Fruit fly (Drosophila melanogaster): ENCODE data around the gene CG31522.
A peak's percentile ranks its signal among the peaks of the same experiment; 100 is the strongest.

Gene CG31522

dm6 chr3R:4403706-4404392 lies 58.8 kb downstream of the CG31522 start:
- TF ChIP-seq CG3032 (tag; optimal IDR thresholded peaks at IDR 0.05), result peak; percentile 3
- peak; percentile 41 for TF ChIP-seq OdsH (GFP tag; optimal IDR thresholded peaks at IDR 0.05)
- peak; percentile 45 for TF ChIP-seq Hr4 (GFP tag; optimal IDR thresholded peaks at IDR 0.05)
- TF ChIP-seq Ets96B (tag; optimal IDR thresholded peaks at IDR 0.05), result peak; percentile 0
- TF ChIP-seq Gug (GFP tag; IDR thresholded peaks at IDR 0.05), result no peak
- TF ChIP-seq acj6 (GFP tag; optimal IDR thresholded peaks at IDR 0.05), result peak; percentile 40
- no peak for TF ChIP-seq fkh (GFP tag; optimal IDR thresholded peaks at IDR 0.05)
- TF ChIP-seq eg (GFP tag; IDR thresholded peaks at IDR 0.05), result peak; percentile 35
- no peak for TF ChIP-seq CG4318 (GFP tag; optimal IDR thresholded peaks at IDR 0.05)
- peak; percentile 45 for TF ChIP-seq CG15336 (GFP tag; IDR thresholded peaks at IDR 0.05)
- TF ChIP-seq CG31627 (GFP tag; optimal IDR thresholded peaks at IDR 0.05), result peak; percentile 47
- TF ChIP-seq cyc (GFP tag; optimal IDR thresholded peaks at IDR 0.05), result peak; percentile 43
- TF ChIP-seq Hr38 (GFP tag; optimal IDR thresholded peaks at IDR 0.05), result no peak
- no peak for TF ChIP-seq Sox102F (GFP tag; optimal IDR thresholded peaks at IDR 0.05)
- no peak for TF ChIP-seq CG8119 (GFP tag; IDR thresholded peaks at IDR 0.05)
- TF ChIP-seq CG11902 (GFP tag; optimal IDR thresholded peaks at IDR 0.05), result peak; percentile 9
- TF ChIP-seq CG11294 (GFP tag; IDR thresholded peaks at IDR 0.05), result no peak
- peak; percentile 66 for TF ChIP-seq esn (GFP tag; optimal IDR thresholded peaks at IDR 0.05)
- peak; percentile 1 to 43 for TF ChIP-seq salr (GFP tag; optimal IDR thresholded peaks at IDR 0.05)
- TF ChIP-seq CG6276 (GFP tag; optimal IDR thresholded peaks at IDR 0.05), result peak; percentile 26
- TF ChIP-seq CG8319 (GFP tag; optimal IDR thresholded peaks at IDR 0.05), result no peak
- peak; percentile 94 for TF ChIP-seq Blimp-1 (GFP tag; optimal IDR thresholded peaks at IDR 0.05)
- TF ChIP-seq Lpt (GFP tag; optimal IDR thresholded peaks at IDR 0.05), result no peak
- TF ChIP-seq Eip78C (GFP tag), result peak; percentile 86
- peak; percentile 45 for TF ChIP-seq Ets21C (GFP tag; optimal IDR thresholded peaks at IDR 0.05)
- TF ChIP-seq CG16779 (tag; optimal IDR thresholded peaks at IDR 0.05), result no peak
- peak; percentile 95 for TF ChIP-seq vri (GFP tag; optimal IDR thresholded peaks at IDR 0.05)
- peak; percentile 37 for TF ChIP-seq CG10631 (GFP tag; optimal IDR thresholded peaks at IDR 0.05)
- TF ChIP-seq Smox (GFP tag; optimal IDR thresholded peaks at IDR 0.05), result peak; percentile 47
- TF ChIP-seq Sox14 (GFP tag; optimal IDR thresholded peaks at IDR 0.05), result peak; percentile 29
- TF ChIP-seq CG32006 (GFP tag; optimal IDR thresholded peaks at IDR 0.05), result peak; percentile 50
- no peak for TF ChIP-seq CG10669 (GFP tag; optimal IDR thresholded peaks at IDR 0.05)
- peak; percentile 92 for TF ChIP-seq svp (GFP tag)
- no peak for TF ChIP-seq CG1621 (tag; optimal IDR thresholded peaks at IDR 0.05)
- TF ChIP-seq spab (GFP tag; optimal IDR thresholded peaks at IDR 0.05), result no peak
- TF ChIP-seq CG34406 (GFP tag; optimal IDR thresholded peaks at IDR 0.05), result peak; percentile 35
- TF ChIP-seq Eip75B (GFP tag; optimal IDR thresholded peaks at IDR 0.05), result peak; percentile 57
- TF ChIP-seq dac (GFP tag; optimal IDR thresholded peaks at IDR 0.05), result no peak
- no peak for TF ChIP-seq fd59A (GFP tag; optimal IDR thresholded peaks at IDR 0.05)
- TF ChIP-seq pdm3 (GFP tag; optimal IDR thresholded peaks at IDR 0.05), result peak; percentile 59
- TF ChIP-seq achi (GFP tag; optimal IDR thresholded peaks at IDR 0.05), result peak; percentile 38
- TF ChIP-seq CG6854 (GFP tag; optimal IDR thresholded peaks at IDR 0.05), result peak; percentile 2
- peak; percentile 65 for TF ChIP-seq CG6163 (GFP tag; IDR thresholded peaks at IDR 0.05)
- no peak for TF ChIP-seq fd85E (GFP tag; optimal IDR thresholded peaks at IDR 0.05)
- TF ChIP-seq Eip93F (GFP tag; optimal IDR thresholded peaks at IDR 0.05), result peak; percentile 19
- TF ChIP-seq lz (GFP tag; optimal IDR thresholded peaks at IDR 0.05), result peak; percentile 28
- TF ChIP-seq Hr39 (GFP tag; optimal IDR thresholded peaks at IDR 0.05), result no peak
- no peak for TF ChIP-seq CG8632 (GFP tag; optimal IDR thresholded peaks at IDR 0.05)
- TF ChIP-seq Met (GFP tag; optimal IDR thresholded peaks at IDR 0.05), result no peak
- no peak for TF ChIP-seq CG6808 (GFP tag; optimal IDR thresholded peaks at IDR 0.05)
- peak; percentile 49 for TF ChIP-seq topi (GFP tag; optimal IDR thresholded peaks at IDR 0.05)
- TF ChIP-seq net (GFP tag; optimal IDR thresholded peaks at IDR 0.05), result peak; percentile 49
